Fruit fly (Drosophila melanogaster) whole organism, embryonic: ENCODE data around the gene CG14561.

ENCODE experiments used
- CG11398 ChIP-seq: fragments of 200-800 bp; sonication (Bioruptor generic); optimal IDR thresholded peaks from 2 replicates; lab custom pipeline; 2016; ENCODE audit warnings: missing biosample characterization, missing genetic modification characterization
- CG11456 ChIP-seq: fragments of 200-800 bp; sonication (Bioruptor generic); IDR thresholded peaks from 3 replicates; pipeline ENCODE4 v1.3.6; 2022; ENCODE audit warnings: missing biosample characterization, missing genetic modification characterization
- CG11504 ChIP-seq: fragments of 200-800 bp; sonication (Bioruptor generic); optimal IDR thresholded peaks from 3 replicates; lab custom pipeline; 2019; ENCODE audit warnings: missing biosample characterization, mild to moderate bottlenecking, missing genetic modification characterization, moderate library complexity
- CG13296 ChIP-seq: fragments of 200-800 bp; sonication (Bioruptor generic); optimal IDR thresholded peaks from 3 replicates; lab custom pipeline; 2018; ENCODE audit warnings: missing biosample characterization, mild to moderate bottlenecking, missing genetic modification characterization
- CG14860 ChIP-seq: fragments of 200-800 bp; sonication (Bioruptor generic); IDR thresholded peaks from 3 replicates; pipeline ENCODE4 v1.3.6; 2022; ENCODE audit warnings: missing biosample characterization, missing genetic modification characterization; ENCODE audit not compliant: partially characterized antibody
- CG15601 ChIP-seq: fragments of 200-800 bp; sonication (Bioruptor generic); optimal IDR thresholded peaks from 3 replicates; lab custom pipeline; 2019; ENCODE audit warnings: missing biosample characterization, mild to moderate bottlenecking, missing genetic modification characterization, moderate library complexity
- CG2202 ChIP-seq: fragments of 200-800 bp; sonication (Bioruptor generic); optimal IDR thresholded peaks from 2 replicates; lab custom pipeline; 2018; ENCODE audit warnings: missing biosample characterization, mild to moderate bottlenecking, missing genetic modification characterization
- CG2889 ChIP-seq: fragments of 200-800 bp; sonication (Bioruptor generic); IDR thresholded peaks from 3 replicates; pipeline ENCODE4 v1.3.6; 2022; ENCODE audit warnings: missing biosample characterization, missing genetic modification characterization
- CG3065 ChIP-seq: fragments of 200-800 bp; sonication (Bioruptor generic); optimal IDR thresholded peaks from 2 replicates; lab custom pipeline; 2016; ENCODE audit warnings: missing biosample characterization, missing genetic modification characterization
- CG31224 ChIP-seq: fragments of 200-800 bp; sonication (Bioruptor generic); IDR thresholded peaks from 2 replicates; pipeline ENCODE4 v1.3.6; 2022; ENCODE audit warnings: missing biosample characterization, missing genetic modification characterization
- CG33213 ChIP-seq: fragments of 200-800 bp; sonication (Bioruptor generic); optimal IDR thresholded peaks from 3 replicates; lab custom pipeline; 2016; ENCODE audit warnings: missing biosample characterization, missing genetic modification characterization
- CG5245 ChIP-seq: fragments of 200-800 bp; sonication (Bioruptor generic); optimal IDR thresholded peaks from 3 replicates; lab custom pipeline; 2016; ENCODE audit warnings: missing biosample characterization, missing genetic modification characterization
- CG5953 ChIP-seq: fragments of 200-800 bp; sonication (Bioruptor generic); IDR thresholded peaks from 2 replicates; pipeline ENCODE4 v1.3.6; 2022; ENCODE audit warnings: missing biosample characterization, missing genetic modification characterization
- CG8089 ChIP-seq: fragments of 200-800 bp; sonication (Bioruptor generic); optimal IDR thresholded peaks from 3 replicates; lab custom pipeline; 2016; ENCODE audit warnings: missing biosample characterization, missing genetic modification characterization
- CG9932 ChIP-seq: fragments of 200-800 bp; sonication (Bioruptor generic); IDR thresholded peaks from 2 replicates; pipeline ENCODE4 v1.3.6; 2022; ENCODE audit warnings: missing biosample characterization, missing genetic modification characterization
- Camta ChIP-seq: fragments of 200-800 bp; sonication (Bioruptor generic); optimal IDR thresholded peaks from 2 replicates; lab custom pipeline; 2016; ENCODE audit warnings: missing biosample characterization, missing genetic modification characterization
- CrebB ChIP-seq: fragments of 200-800 bp; sonication (Bioruptor generic); optimal IDR thresholded peaks from 3 replicates; lab custom pipeline; 2018; ENCODE audit warnings: missing biosample characterization, mild to moderate bottlenecking, missing genetic modification characterization
- Dbx ChIP-seq: fragments of 200-800 bp; sonication (Bioruptor generic); IDR thresholded peaks from 3 replicates; pipeline ENCODE4 v1.3.6; 2022; ENCODE audit warnings: missing biosample characterization, missing genetic modification characterization
- Dll ChIP-seq: fragments of 200-800 bp; sonication (Bioruptor generic); IDR thresholded peaks from 4 replicates; pipeline ENCODE4 v1.3.6; 2022; ENCODE audit warnings: missing biosample characterization, missing genetic modification characterization; ENCODE audit not compliant: partially characterized antibody
- Fer1 ChIP-seq: fragments of 200-800 bp; sonication (Bioruptor generic); optimal IDR thresholded peaks from 2 replicates; lab custom pipeline; 2017; ENCODE audit warnings: missing biosample characterization, mild to moderate bottlenecking, missing genetic modification characterization
- HLH3B ChIP-seq: fragments of 200-800 bp; sonication (Bioruptor generic); IDR thresholded peaks from 2 replicates; pipeline ENCODE4 v1.3.6; 2022; ENCODE audit warnings: missing biosample characterization, missing genetic modification characterization
- HmgZ ChIP-seq: fragments of 200-800 bp; sonication (Bioruptor generic); optimal IDR thresholded peaks from 2 replicates; lab custom pipeline; 2018; ENCODE audit warnings: missing biosample characterization, mild to moderate bottlenecking, missing genetic modification characterization
- Hmx ChIP-seq: fragments of 200-800 bp; sonication (Bioruptor generic); optimal IDR thresholded peaks from 2 replicates; lab custom pipeline; 2016; ENCODE audit warnings: missing biosample characterization, missing genetic modification characterization
- Hr78 ChIP-seq, 2 experiments: fragments of 200-800 bp in 1 of 2; fragments of >200 bp in 1 of 2; sonication (Bioruptor generic) in 1 of 2; optimal IDR thresholded peaks; 2 replicates each; lab custom pipeline; 2017 to 2019; ENCODE audit warnings: missing biosample characterization in 2 of 2, missing genetic modification characterization in 2 of 2, mild to moderate bottlenecking in 1 of 2, moderate library complexity in 1 of 2
- Mes4 ChIP-seq: fragments of 200-800 bp; sonication (Bioruptor generic); optimal IDR thresholded peaks from 2 replicates; lab custom pipeline; 2016; ENCODE audit warnings: missing biosample characterization, missing genetic modification characterization
- NFAT ChIP-seq: fragments of 200-800 bp; sonication (Bioruptor generic); IDR thresholded peaks from 2 replicates; pipeline ENCODE4 v1.3.6; 2022; ENCODE audit warnings: missing biosample characterization, missing genetic modification characterization
- NfI ChIP-seq: fragments of 200-800 bp; sonication (Bioruptor generic); optimal IDR thresholded peaks from 3 replicates; lab custom pipeline; 2018; ENCODE audit warnings: missing biosample characterization, mild to moderate bottlenecking, missing genetic modification characterization, moderate library complexity
- Oli ChIP-seq: fragments of 200-800 bp; sonication (Bioruptor generic); optimal IDR thresholded peaks from 2 replicates; lab custom pipeline; 2018; ENCODE audit warnings: missing biosample characterization, mild to moderate bottlenecking, missing genetic modification characterization, moderate library complexity
- Rx ChIP-seq: fragments of 200-800 bp; sonication (Bioruptor generic); IDR thresholded peaks from 2 replicates; pipeline ENCODE4 v1.3.6; 2022; ENCODE audit warnings: missing biosample characterization, missing genetic modification characterization
- Scr ChIP-seq: fragments of 200-800 bp; sonication (Bioruptor generic); IDR thresholded peaks from 2 replicates; pipeline ENCODE4 v1.3.6; 2022; ENCODE audit warnings: missing biosample characterization, missing genetic modification characterization; ENCODE audit not compliant: partially characterized antibody
- Side ChIP-seq: fragments of 200-800 bp; sonication (Bioruptor generic); optimal IDR thresholded peaks from 2 replicates; lab custom pipeline; 2016; ENCODE audit warnings: missing biosample characterization, missing genetic modification characterization
- Stat92E ChIP-seq, 3 experiments: fragments of >200 bp in 2 of 3; fragments of 200-800 bp in 1 of 3; sonication (Bioruptor generic) in 1 of 3; optimal IDR thresholded peaks; 2 replicates each; lab custom pipeline; 2017 to 2019; ENCODE audit warnings: missing biosample characterization in 3 of 3, missing genetic modification characterization in 3 of 3, mild to moderate bottlenecking in 1 of 3, moderate library complexity in 1 of 3
- TFAM ChIP-seq: fragments of 200-800 bp; sonication (Bioruptor generic); optimal IDR thresholded peaks from 2 replicates; lab custom pipeline; 2017; ENCODE audit warnings: missing biosample characterization, missing genetic modification characterization, inconsistent platforms
- abd-A ChIP-seq: fragments of 200-800 bp; sonication (Bioruptor generic); optimal IDR thresholded peaks from 3 replicates; lab custom pipeline; 2019; ENCODE audit warnings: missing biosample characterization, mild to moderate bottlenecking, missing genetic modification characterization, moderate library complexity
- al ChIP-seq: fragments of 200-800 bp; sonication (Bioruptor generic); IDR thresholded peaks from 2 replicates; pipeline ENCODE4 v1.3.6; 2022; ENCODE audit warnings: missing biosample characterization, missing genetic modification characterization
- bsh ChIP-seq, 2 experiments: fragments of 200-800 bp; sonication (Bioruptor generic); optimal IDR thresholded peaks; 2 replicates each; lab custom pipeline; 2017 to 2018; ENCODE audit warnings: mild to moderate bottlenecking in 2 of 2, missing biosample characterization in 2 of 2, missing genetic modification characterization in 2 of 2, moderate library complexity in 1 of 2
- btn ChIP-seq: fragments of 200-800 bp; sonication (Bioruptor generic); optimal IDR thresholded peaks from 2 replicates; lab custom pipeline; 2016; ENCODE audit warnings: missing biosample characterization, missing genetic modification characterization
- caup ChIP-seq: fragments of 200-800 bp; sonication (Bioruptor generic); optimal IDR thresholded peaks from 3 replicates; lab custom pipeline; 2017; ENCODE audit warnings: missing biosample characterization, mild to moderate bottlenecking, missing genetic modification characterization, moderate library complexity; ENCODE audit not compliant: severe bottlenecking
- crc ChIP-seq: fragments of 200-800 bp; sonication (Bioruptor generic); optimal IDR thresholded peaks from 2 replicates; lab custom pipeline; 2016; ENCODE audit warnings: missing biosample characterization, missing genetic modification characterization
- croc ChIP-seq: fragments of 200-800 bp; sonication (Bioruptor generic); conservative IDR thresholded peaks from 3 replicates; pipeline ENCODE4 v1.3.6; 2022; ENCODE audit warnings: missing biosample characterization, missing genetic modification characterization
- fru ChIP-seq: fragments of >200 bp; optimal IDR thresholded peaks from 2 replicates; lab custom pipeline; 2017
- gce ChIP-seq: fragments of 200-800 bp; sonication (Bioruptor generic); IDR thresholded peaks from 3 replicates; pipeline ENCODE4 v1.3.6; 2022; ENCODE audit warnings: missing biosample characterization, missing genetic modification characterization
- kay ChIP-seq: fragments of 200-800 bp; sonication (Bioruptor generic); optimal IDR thresholded peaks from 2 replicates; lab custom pipeline; 2016; ENCODE audit warnings: missing biosample characterization, missing genetic modification characterization
- maf-S ChIP-seq: fragments of 200-800 bp; sonication (Bioruptor generic); optimal IDR thresholded peaks from 2 replicates; lab custom pipeline; 2016; ENCODE audit warnings: missing biosample characterization, missing genetic modification characterization
- mam ChIP-seq: fragments of 200-800 bp; sonication (Bioruptor generic); optimal IDR thresholded peaks from 3 replicates; lab custom pipeline; 2016; ENCODE audit warnings: missing biosample characterization, missing genetic modification characterization
- oc ChIP-seq: fragments of 200-800 bp; sonication (Bioruptor generic); optimal IDR thresholded peaks from 2 replicates; lab custom pipeline; 2018; ENCODE audit warnings: missing biosample characterization, mild to moderate bottlenecking, missing genetic modification characterization, moderate library complexity
- pnt ChIP-seq: fragments of 200-800 bp; sonication (Bioruptor generic); optimal IDR thresholded peaks from 3 replicates; lab custom pipeline; 2016; ENCODE audit warnings: missing biosample characterization, missing genetic modification characterization
- repo ChIP-seq: fragments of 200-800 bp; sonication (Bioruptor generic); optimal IDR thresholded peaks from 2 replicates; lab custom pipeline; 2016; ENCODE audit warnings: missing biosample characterization, missing genetic modification characterization
- schlank ChIP-seq: fragments of 200-800 bp; sonication (Bioruptor generic); optimal IDR thresholded peaks from 2 replicates; lab custom pipeline; 2018; ENCODE audit warnings: missing biosample characterization, mild to moderate bottlenecking, missing genetic modification characterization
- unpg ChIP-seq: fragments of 200-800 bp; sonication (Bioruptor generic); optimal IDR thresholded peaks from 3 replicates; lab custom pipeline; 2018; ENCODE audit warnings: missing biosample characterization, mild to moderate bottlenecking, missing genetic modification characterization, moderate library complexity

Gene CG14561

dm6 chr3L:22078063-22078462 is 12.4 kb downstream of the CG14561 start (continued):
- peak; percentile 53; the same call in 1 of the 2 replicates for TF ChIP-seq NFAT (GFP tag; lab: Robert Waterston, UW)
- no peak for TF ChIP-seq Hmx (GFP tag; lab: Kevin White, UChicago)
- peak; percentile 37 for TF ChIP-seq NfI (GFP tag; lab: Kevin White, UChicago)
- TF ChIP-seq Stat92E (GFP tag; optimal IDR thresholded peaks at IDR 0.05; lab: Kevin White, UChicago), result peak in 1 of 3 experiments; percentile 28
- peak; percentile 35 for TF ChIP-seq CG5245 (GFP tag; lab: Kevin White, UChicago)
- TF ChIP-seq schlank (tag; lab: Kevin White, UChicago), result no peak
- peak; percentile 30 for TF ChIP-seq Mes4 (GFP tag; lab: Kevin White, UChicago)
- peak; percentile 64; the same call in 1 of the 3 replicates for TF ChIP-seq CG11456 (GFP tag; lab: Robert Waterston, UW)
- peak; percentile 39 for TF ChIP-seq caup (GFP tag; lab: Kevin White, UChicago)
- no peak for TF ChIP-seq fru (lab: Kevin White, UChicago)
- TF ChIP-seq Camta (GFP tag; lab: Kevin White, UChicago), result peak; percentile 34
- TF ChIP-seq pnt, result peak; percentile 44
- TF ChIP-seq CG14860 (GFP tag; lab: Robert Waterston, UW), result peak; percentile 59
- peak; percentile 96 for TF ChIP-seq Dll (GFP tag; lab: Robert Waterston, UW)
- peak; percentile 60 for TF ChIP-seq CG11504 (tag; lab: Kevin White, UChicago)
- no peak for TF ChIP-seq Rx (GFP tag; lab: Robert Waterston, UW)
- peak; percentile 7 for TF ChIP-seq CG8089 (GFP tag; lab: Kevin White, UChicago)
- no peak; the same call in 2 of the 3 replicates for TF ChIP-seq croc (GFP tag; lab: Robert Waterston, UW)
- TF ChIP-seq unpg (GFP tag; lab: Kevin White, UChicago), result peak; percentile 63
- TF ChIP-seq CG15601 (tag; lab: Kevin White, UChicago), result peak; percentile 35
- TF ChIP-seq CG3065 (GFP tag; lab: Kevin White, UChicago), result peak; percentile 21
- peak; percentile 25 for TF ChIP-seq CrebB (tag; lab: Kevin White, UChicago)
- TF ChIP-seq maf-S (GFP tag; lab: Kevin White, UChicago), result peak; percentile 14
- TF ChIP-seq Oli (tag; lab: Kevin White, UChicago), result peak; percentile 45
- TF ChIP-seq CG9932 (GFP tag; lab: Robert Waterston, UW), result peak; percentile 70
- TF ChIP-seq al (GFP tag; lab: Robert Waterston, UW), result peak; percentile 52; the same call in 1 of the 2 replicates
- TF ChIP-seq CG33213 (GFP tag; lab: Kevin White, UChicago), result peak; percentile 44
- peak; percentile 67 for TF ChIP-seq Side (GFP tag; lab: Kevin White, UChicago)
- TF ChIP-seq TFAM (GFP tag; lab: Kevin White, UChicago), result no peak
- peak; percentile 38; the same call in 1 of the 3 replicates for TF ChIP-seq gce (GFP tag; lab: Robert Waterston, UW)
- peak; percentile 7 to 67 for TF ChIP-seq bsh (GFP tag; optimal IDR thresholded peaks at IDR 0.05; lab: Kevin White, UChicago)
- 0 out of 2 replicates have a peak, but pooled peaks have one; percentile 9 for TF ChIP-seq CG31224 (GFP tag; lab: Robert Waterston, UW)
- TF ChIP-seq mam (GFP tag; lab: Kevin White, UChicago), result peak; percentile 48
- TF ChIP-seq CG5953 (GFP tag; lab: Robert Waterston, UW), result no peak
- no peak for TF ChIP-seq CG2202 (tag; lab: Kevin White, UChicago)
- TF ChIP-seq btn (GFP tag; lab: Kevin White, UChicago), result peak; percentile 34
- TF ChIP-seq CG13296 (GFP tag; lab: Kevin White, UChicago), result peak; percentile 5
- TF ChIP-seq HLH3B (GFP tag; lab: Robert Waterston, UW), result peak; percentile 56; the same call in 1 of the 2 replicates
- TF ChIP-seq repo (GFP tag; lab: Kevin White, UChicago), result peak; percentile 34
- peak; percentile 12 for TF ChIP-seq oc (tag; lab: Kevin White, UChicago)
- peak; percentile 14 for TF ChIP-seq crc (GFP tag; lab: Kevin White, UChicago)
- peak; percentile 47 for TF ChIP-seq Fer1 (GFP tag; lab: Kevin White, UChicago)
- TF ChIP-seq Scr, result peak; percentile 90
- peak; percentile 22; the same call in 1 of the 3 replicates for TF ChIP-seq Dbx (GFP tag; lab: Robert Waterston, UW)
- no peak for TF ChIP-seq abd-A (tag; lab: Kevin White, UChicago)
- no peak for TF ChIP-seq CG2889
- TF ChIP-seq CG11398 (GFP tag; lab: Kevin White, UChicago), result peak; percentile 11
- TF ChIP-seq Hr78 (GFP tag; optimal IDR thresholded peaks at IDR 0.05; lab: Kevin White, UChicago), result peak in 1 of 2 experiments; percentile 36
- peak; percentile 0 for TF ChIP-seq kay (GFP tag; lab: Kevin White, UChicago)
- TF ChIP-seq HmgZ, result peak; percentile 41
